Fruit fly (Drosophila melanogaster): ENCODE data around the gene Vps15.
A peak's percentile ranks its signal among the peaks of the same experiment; 100 is the strongest.

Gene Vps15

DNA sequence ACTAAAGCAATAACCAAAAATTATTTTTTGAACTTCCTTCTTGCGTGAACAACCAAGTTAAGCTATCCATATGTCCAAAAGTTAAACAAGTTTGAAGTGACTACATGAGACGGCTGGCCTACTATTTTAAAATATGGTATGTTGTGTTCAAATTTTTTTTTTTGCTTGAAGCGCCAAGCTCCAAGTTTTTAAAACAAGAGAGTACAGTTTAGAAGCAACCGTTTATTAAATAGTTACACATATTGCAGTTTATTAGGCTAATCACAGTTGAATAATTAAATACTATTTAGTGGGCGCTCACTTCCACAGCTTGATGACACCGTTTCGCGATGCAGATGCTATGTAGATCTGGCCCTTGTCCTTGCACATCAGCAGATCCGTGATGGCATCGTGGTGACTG is 5.1 kb downstream of the Vps15 start, which contains the start of gene D1:
D1 (minus strand) TSS at position 101 of the 400 bp plus-strand sequence.
- TF ChIP-seq gcm2 (GFP tag; optimal IDR thresholded peaks at IDR 0.05): no peak
- TF ChIP-seq Aef1 (GFP tag; IDR thresholded peaks at IDR 0.05): no peak
- no peak for TF ChIP-seq NfI (GFP tag; optimal IDR thresholded peaks at IDR 0.05)
- TF ChIP-seq CG4730 (GFP tag; IDR thresholded peaks at IDR 0.05): no peak
- no peak for TF ChIP-seq CG42726 (GFP tag; IDR thresholded peaks at IDR 0.05; ENCODE audit: partially characterized antibody)
- TF ChIP-seq CG4820 (GFP tag; optimal IDR thresholded peaks at IDR 0.05): no peak

DNA sequence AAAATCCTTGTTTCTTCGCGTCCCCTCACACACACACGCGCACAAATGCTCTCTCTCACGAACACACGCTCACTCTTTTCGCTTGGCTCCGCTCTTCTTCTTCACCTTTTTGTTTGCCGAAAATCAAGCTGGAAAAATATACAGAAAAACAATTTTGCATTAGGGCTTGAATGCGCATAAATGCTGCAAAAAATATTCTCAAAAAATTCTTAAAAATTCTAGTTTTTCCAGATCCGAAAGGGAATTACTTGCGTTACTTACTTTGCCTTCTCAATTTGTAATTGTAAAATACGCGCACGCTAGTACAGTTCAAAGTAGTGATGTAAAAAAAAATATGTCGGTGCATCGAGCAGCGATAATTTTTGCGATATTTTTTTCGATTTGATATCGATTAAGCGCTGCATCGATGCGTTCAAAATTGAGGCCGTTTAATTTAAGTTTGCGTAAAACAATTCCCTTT is 5.7 kb downstream of the Vps15 start:
- TF ChIP-seq CG3995 (GFP tag; optimal IDR thresholded peaks at IDR 0.05): peak; percentile 21
- TF ChIP-seq CG10654 (GFP tag; optimal IDR thresholded peaks at IDR 0.05): no peak
- peak; percentile 28 for TF ChIP-seq vfl (GFP tag; optimal IDR thresholded peaks at IDR 0.05)
- TF ChIP-seq inv (GFP tag; IDR thresholded peaks at IDR 0.05; ENCODE audit: partially characterized antibody): peak; percentile 65
- no peak for TF ChIP-seq sima (GFP tag; optimal IDR thresholded peaks at IDR 0.05)
- TF ChIP-seq CG10565 (GFP tag; optimal IDR thresholded peaks at IDR 0.05): no peak
- TF ChIP-seq ara (GFP tag; IDR thresholded peaks at IDR 0.05): no peak
- TF ChIP-seq CG12071 (GFP tag; optimal IDR thresholded peaks at IDR 0.05): no peak
- TF ChIP-seq CG17186 (GFP tag; optimal IDR thresholded peaks at IDR 0.05): peak; percentile 89
- TF ChIP-seq Eip74EF (GFP tag; optimal IDR thresholded peaks at IDR 0.05): no peak
- TF ChIP-seq az2 (GFP tag; optimal IDR thresholded peaks at IDR 0.05): no peak
- no peak for TF ChIP-seq CG4328 (GFP tag; optimal IDR thresholded peaks at IDR 0.05)
- TF ChIP-seq ato (GFP tag; IDR thresholded peaks at IDR 0.05; ENCODE audit: partially characterized antibody): peak; percentile 87
- peak; percentile 52 for TF ChIP-seq gfzf (GFP tag; optimal IDR thresholded peaks at IDR 0.05)
- peak; percentile 86 for TF ChIP-seq Bgb (GFP tag; IDR thresholded peaks at IDR 0.05; ENCODE audit: partially characterized antibody)
- no peak for TF ChIP-seq CG11696 (GFP tag; IDR thresholded peaks at IDR 0.05)
- TF ChIP-seq Sry-δ (GFP tag; optimal IDR thresholded peaks at IDR 0.05): peak; percentile 91
- TF ChIP-seq CG4282 (GFP tag; optimal IDR thresholded peaks at IDR 0.05): peak; percentile 33
- no peak for TF ChIP-seq CG6689 (GFP tag; IDR thresholded peaks at IDR 0.05)
- no peak for TF ChIP-seq HmgD (GFP tag; optimal IDR thresholded peaks at IDR 0.05)
- TF ChIP-seq CG2678 (tag; optimal IDR thresholded peaks at IDR 0.05): peak; percentile 4
- TF ChIP-seq ap (GFP tag; IDR thresholded peaks at IDR 0.05): no peak
- TF ChIP-seq ac (GFP tag; optimal IDR thresholded peaks at IDR 0.05): no peak
- peak; percentile 75 for TF ChIP-seq CG17829 (tag; optimal IDR thresholded peaks at IDR 0.05)
- no peak for TF ChIP-seq esg (GFP tag; conservative IDR thresholded peaks at IDR 0.05)
- no peak for TF ChIP-seq toy (GFP tag; IDR thresholded peaks at IDR 0.05)
- TF ChIP-seq luna (GFP tag; optimal IDR thresholded peaks at IDR 0.05): no peak
- TF ChIP-seq CG2199 (GFP tag; IDR thresholded peaks at IDR 0.05): no peak
- TF ChIP-seq unpg (GFP tag; optimal IDR thresholded peaks at IDR 0.05): no peak
- no peak for TF ChIP-seq Blimp-1 (GFP tag; optimal IDR thresholded peaks at IDR 0.05)
- no peak for TF ChIP-seq odd (GFP tag; optimal IDR thresholded peaks at IDR 0.05)
- TF ChIP-seq CG15696 (tag; optimal IDR thresholded peaks at IDR 0.05): no peak
- TF ChIP-seq CG2889 (GFP tag; IDR thresholded peaks at IDR 0.05): no peak
- TF ChIP-seq CG8765 (GFP tag; IDR thresholded peaks at IDR 0.05): no peak
- TF ChIP-seq CG7745 (tag; optimal IDR thresholded peaks at IDR 0.05): no peak
- TF ChIP-seq Asciz (GFP tag; optimal IDR thresholded peaks at IDR 0.05): no peak
- TF ChIP-seq Hr51 (GFP tag; optimal IDR thresholded peaks at IDR 0.05): peak in 1 of 2 experiments; percentile 14
- TF ChIP-seq CG14860 (GFP tag; IDR thresholded peaks at IDR 0.05; ENCODE audit: partially characterized antibody): peak; percentile 71
- TF ChIP-seq lbe (GFP tag; optimal IDR thresholded peaks at IDR 0.05): peak; percentile 48
- TF ChIP-seq Taf1 (GFP tag; IDR thresholded peaks at IDR 0.05): no peak
- TF ChIP-seq stc (GFP tag; IDR thresholded peaks at IDR 0.05): no peak
- TF ChIP-seq scrt (GFP tag; optimal IDR thresholded peaks at IDR 0.05): no peak
- TF ChIP-seq Jarid2 (GFP tag; optimal IDR thresholded peaks at IDR 0.05): no peak

All from whole organism, embryonic.